Worm (Caenorhabditis elegans) whole organism, L4/young adult: ENCODE measurements around the gene F57B9.1.

Experiments
- W03F9.2 ChIP-seq: fragments of 150-350 bp; optimal IDR thresholded peaks from 2 replicates; lab custom pipeline; 2014; ENCODE audit warnings: missing biosample characterization, missing genetic modification characterization
- dao-5 ChIP-seq: sonication (generic microtip); optimal IDR thresholded peaks from 2 replicates; lab custom pipeline; 2016; ENCODE audit warnings: missing genotype, missing genetic modification characterization, moderate library complexity, missing compliant biosample characterization
- him-1 ChIP-seq: sonication (generic microtip); optimal IDR thresholded peaks from 2 replicates; lab custom pipeline; 2016; ENCODE audit warnings: missing genotype, missing genetic modification reagents, missing genetic modification characterization, missing compliant biosample characterization

- no peak for TF ChIP-seq W03F9.2
- no peak for TF ChIP-seq dao-5 (tag; lab: Kevin White, UChicago)
- TF ChIP-seq him-1 (tag; lab: Kevin White, UChicago): no peak
These were observed 17.0 kb downstream of the F57B9.1 start for ce11 chrIII:6978875-6979274.
